Worm (Caenorhabditis elegans) whole organism, L4 larva: ENCODE results near the gene Y49F6B.2.
A peak's percentile ranks its signal among the peaks of the same experiment; 100 is the strongest.

Source experiments
- F26F4.8 ChIP-seq: fragments of 200-800 bp; sonication (Bioruptor generic); conservative IDR thresholded peaks from 2 replicates; pipeline ENCODE4 v1.3.6; 2022; ENCODE audit warnings: missing genetic modification characterization, missing compliant biosample characterization
- aha-1 ChIP-seq: fragments of 150-350 bp; peaks from one replicate; lab custom pipeline; 2014; ENCODE audit warnings: missing biosample characterization, missing genetic modification characterization
- ama-1 ChIP-seq: fragments of 150-350 bp; optimal IDR thresholded peaks from 2 replicates; lab custom pipeline; 2014; ENCODE audit warnings: inconsistent platforms, mixed read lengths
- attf-4 ChIP-seq: sonication (generic microtip); optimal IDR thresholded peaks from 3 replicates; lab custom pipeline; 2017; ENCODE audit warnings: missing biosample characterization, missing genetic modification characterization
- ceh-32 ChIP-seq: sonication (generic microtip); optimal IDR thresholded peaks from 2 replicates; lab custom pipeline; 2016; ENCODE audit warnings: mild to moderate bottlenecking, missing genetic modification characterization, missing compliant biosample characterization; ENCODE audit not compliant: poor library complexity
- ceh-82 ChIP-seq: sonication (generic microtip); optimal IDR thresholded peaks from 2 replicates; lab custom pipeline; 2017; ENCODE audit warnings: missing biosample characterization, missing genetic modification characterization
- daf-12 ChIP-seq: fragments of 150-350 bp; optimal IDR thresholded peaks from 2 replicates; lab custom pipeline; 2014; ENCODE audit warnings: missing biosample characterization, missing genetic modification reagents, missing genetic modification characterization
- dmd-6 ChIP-seq: fragments of 200-800 bp; sonication (Bioruptor generic); IDR thresholded peaks from 2 replicates; pipeline ENCODE4 v1.3.6; 2022; ENCODE audit warnings: missing genetic modification reagents, missing genetic modification characterization, missing compliant biosample characterization
- egl-27 ChIP-seq: sonication (generic microtip); optimal IDR thresholded peaks from 3 replicates; lab custom pipeline; 2017; ENCODE audit warnings: missing biosample characterization, missing genetic modification reagents, missing genetic modification characterization
- gei-8 ChIP-seq: fragments of 200-800 bp; sonication (Bioruptor generic); optimal IDR thresholded peaks from 2 replicates; lab custom pipeline; 2018; ENCODE audit warnings: mild to moderate bottlenecking, missing genetic modification characterization, missing compliant biosample characterization
- hlh-11 ChIP-seq: fragments of 200-800 bp; sonication (Bioruptor generic); optimal IDR thresholded peaks from 2 replicates; lab custom pipeline; 2018; ENCODE audit warnings: mild to moderate bottlenecking, missing genetic modification characterization, missing compliant biosample characterization
- hlh-30 ChIP-seq: sonication (generic microtip); optimal IDR thresholded peaks from 2 replicates; lab custom pipeline; 2017; ENCODE audit warnings: antibody characterized with exemption, mild to moderate bottlenecking, missing genetic modification characterization, missing compliant biosample characterization; ENCODE audit not compliant: insufficient read depth
- lir-3 ChIP-seq: sonication (generic microtip); optimal IDR thresholded peaks from 2 replicates; lab custom pipeline; 2016; ENCODE audit warnings: mild to moderate bottlenecking, missing genetic modification characterization, missing compliant biosample characterization
- madf-5 ChIP-seq, 2 experiments: fragments of 200-800 bp; sonication (Bioruptor generic); IDR thresholded peaks; 2 replicates each; pipeline ENCODE4 v1.3.6; 2022; ENCODE audit warnings: missing compliant biosample characterization in 2 of 2, missing genetic modification characterization in 2 of 2
- mdl-1 ChIP-seq, 2 experiments: fragments of 150-350 bp in 1 of 2; sonication (generic microtip) in 1 of 2; optimal IDR thresholded peaks; 2 replicates each; lab custom pipeline; 2014 to 2017; ENCODE audit warnings: missing biosample characterization in 2 of 2, missing genetic modification characterization in 2 of 2
- mes-2 ChIP-seq: sonication (generic microtip); optimal IDR thresholded peaks from 2 replicates; lab custom pipeline; 2016; ENCODE audit warnings: missing genotype, mild to moderate bottlenecking, missing genetic modification characterization, missing compliant biosample characterization; ENCODE audit not compliant: poor library complexity, severe bottlenecking
- mxl-3 ChIP-seq: fragments of 200-800 bp; sonication (Bioruptor generic); optimal IDR thresholded peaks from 2 replicates; lab custom pipeline; 2018; ENCODE audit warnings: mild to moderate bottlenecking, missing genetic modification characterization, missing compliant biosample characterization
- nhr-41 ChIP-seq: fragments of 200-800 bp; sonication (Bioruptor generic); IDR thresholded peaks from 2 replicates; pipeline ENCODE4 v1.3.6; 2022; ENCODE audit warnings: missing genetic modification reagents, missing genetic modification characterization, missing compliant biosample characterization
- nhr-42 ChIP-seq: fragments of 200-800 bp; sonication (Bioruptor generic); IDR thresholded peaks from 2 replicates; pipeline ENCODE4 v1.3.6; 2022; ENCODE audit warnings: missing genetic modification characterization, missing compliant biosample characterization
- nhr-48 ChIP-seq: sonication (generic microtip); optimal IDR thresholded peaks from 2 replicates; lab custom pipeline; 2016; ENCODE audit warnings: mild to moderate bottlenecking, missing genetic modification characterization, missing compliant biosample characterization
- nhr-76 ChIP-seq: fragments of 150-350 bp; optimal IDR thresholded peaks from 2 replicates; lab custom pipeline; 2014; ENCODE audit warnings: missing biosample characterization, missing genetic modification characterization
- pha-4 ChIP-seq, 2 experiments: fragments of 150-350 bp in 1 of 2; fragments of 200-800 bp in 1 of 2; sonication (Bioruptor generic) in 1 of 2; IDR thresholded peaks in 1 of 2; optimal IDR thresholded peaks in 1 of 2; 2 replicates each; pipeline versions ENCODE4 v1.3.6 to Lab custom; 2014 to 2022; ENCODE audit warnings: missing genetic modification characterization in 2 of 2, missing genetic modification reagents in 2 of 2, missing biosample characterization in 1 of 2, missing compliant biosample characterization in 1 of 2
- spr-1 ChIP-seq: sonication (generic microtip); optimal IDR thresholded peaks from 2 replicates; lab custom pipeline; 2016; ENCODE audit warnings: mild to moderate bottlenecking, missing genetic modification characterization, missing compliant biosample characterization
- spr-3 ChIP-seq: fragments of 200-800 bp; sonication (Bioruptor generic); optimal IDR thresholded peaks from 2 replicates; lab custom pipeline; 2018; ENCODE audit warnings: mild to moderate bottlenecking, missing genetic modification characterization, missing compliant biosample characterization
- unc-62 ChIP-seq, 3 experiments: fragments of 150-350 bp in 1 of 3; sonication (generic microtip); optimal IDR thresholded peaks in 2 of 3; peaks in 1 of 3; 1 replicate in 1 of 3; 2 replicates in 2 of 3; lab custom pipeline; 2014 to 2017; ENCODE audit warnings: missing biosample characterization in 3 of 3, missing genetic modification characterization in 3 of 3, missing genetic modification reagents in 3 of 3, missing genotype in 1 of 3
- zag-1 ChIP-seq: fragments of 150-350 bp; optimal IDR thresholded peaks from 2 replicates; lab custom pipeline; 2014; ENCODE audit warnings: missing biosample characterization, missing genetic modification characterization
- zfp-2 ChIP-seq: sonication (generic microtip); optimal IDR thresholded peaks from 2 replicates; lab custom pipeline; 2016; ENCODE audit warnings: mild to moderate bottlenecking, missing genetic modification characterization, missing compliant biosample characterization
- zip-11 ChIP-seq: fragments of 200-800 bp; sonication (Bioruptor generic); IDR thresholded peaks from 2 replicates; pipeline ENCODE4 v1.3.6; 2022; ENCODE audit warnings: missing genetic modification characterization, missing compliant biosample characterization
- ztf-11 ChIP-seq: fragments of 150-350 bp; optimal IDR thresholded peaks from 2 replicates; lab custom pipeline; 2014; ENCODE audit warnings: missing biosample characterization, missing genetic modification characterization
- ztf-7 ChIP-seq: fragments of 150-350 bp; optimal IDR thresholded peaks from 2 replicates; lab custom pipeline; 2014; ENCODE audit warnings: missing biosample characterization, missing genetic modification characterization

The Y49F6B.2 gene

DNA sequence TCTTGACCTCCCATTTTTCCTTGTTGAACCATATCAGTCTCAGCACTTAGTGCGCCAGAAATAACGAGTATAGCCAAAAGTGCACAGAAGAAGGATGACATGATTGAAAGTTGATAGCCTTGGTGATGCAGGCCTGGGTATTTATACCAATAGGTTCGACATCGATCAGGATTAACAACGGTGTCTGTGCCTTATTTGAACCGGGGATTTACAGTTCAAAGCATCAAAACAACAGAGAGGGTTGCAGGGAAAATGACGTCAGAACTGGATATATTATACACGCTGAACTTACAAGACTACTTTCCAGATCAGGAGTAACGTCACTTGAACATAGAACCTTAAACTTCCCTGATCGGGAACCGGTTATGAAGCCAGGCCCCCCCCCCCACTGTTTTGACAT, 30.5 kb upstream of the Y49F6B.2 start, which contains the start of gene Y49F6B.12:
Gene Y49F6B.12, minus strand, starts transcription at position 101 of the 400 bp plus-strand sequence.
- TF ChIP-seq madf-5 (GFP tag; IDR thresholded peaks at IDR 0.05; lab: Robert Waterston, UW) (no peak), nhr-41 (no peak), aha-1 (tag; lab: Kevin White, UChicago) (peak; percentile 45), zip-11 (GFP tag; lab: Robert Waterston, UW) (no peak), nhr-76 (tag; lab: Kevin White, UChicago) (no peak), hlh-11 (tag; lab: Kevin White, UChicago) (no peak)
- TF ChIP-seq, all 104 proteins: peak for 1

DNA sequence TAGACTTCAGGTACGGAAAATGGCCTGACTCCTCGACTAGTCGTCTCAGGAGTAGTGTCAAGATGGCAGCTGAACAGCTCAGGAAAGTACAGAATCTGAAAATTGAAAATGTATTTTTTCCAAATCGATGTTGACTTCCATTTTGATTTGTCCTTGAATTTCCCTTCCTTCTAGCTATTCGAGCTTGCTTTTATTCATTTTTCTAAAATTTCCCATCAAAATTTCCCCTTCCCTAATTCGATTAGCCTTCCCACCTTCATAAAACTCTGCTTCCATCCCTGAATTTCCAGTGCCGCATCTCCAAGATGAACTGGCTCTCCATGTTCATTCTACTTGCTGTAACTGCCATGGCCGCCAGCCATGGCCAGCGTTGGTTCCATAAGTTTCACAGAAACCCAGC, 30.0 kb upstream of the Y49F6B.2 start, which contains the start of gene Y49F6B.6:
Gene Y49F6B.6, plus strand, starts transcription at position 301 of the 400 bp plus-strand sequence.
- TF ChIP-seq ceh-82 (no peak), lir-3 (no peak)

DNA sequence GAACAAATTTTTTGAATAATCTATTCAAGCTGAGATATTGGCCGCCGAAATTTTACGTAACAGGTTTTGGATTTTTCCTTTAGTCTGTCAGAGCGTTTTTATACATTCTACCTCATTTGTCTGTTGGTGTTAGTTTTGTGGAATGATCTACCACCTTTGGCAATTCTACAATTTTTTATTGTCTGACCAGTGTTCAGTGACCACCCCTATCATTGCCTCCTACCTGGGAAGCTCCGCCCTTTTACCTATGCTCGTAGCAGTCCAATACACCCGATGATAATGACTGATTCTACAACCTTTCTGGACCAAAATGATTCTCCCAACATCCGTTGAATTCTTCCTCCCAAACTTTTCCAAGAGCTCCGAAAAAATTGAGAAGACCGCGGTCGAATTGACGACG, 29.0 kb upstream of the Y49F6B.2 start, which contains the start of gene sdz-32:
Gene sdz-32, plus strand, starts transcription at position 301 of the 400 bp plus-strand sequence.
- TF ChIP-seq hlh-30 (no peak), nhr-42 (no peak), ztf-11 (tag; lab: Kevin White, UChicago) (no peak), mes-2 (tag; lab: Kevin White, UChicago) (no peak), pha-4 (GFP tag; IDR thresholded peaks at IDR 0.05; lab: Robert Waterston, UW) (no peak), pha-4 (tag; optimal IDR thresholded peaks at IDR 0.05; lab: Kevin White, UChicago) (no peak)

DNA sequence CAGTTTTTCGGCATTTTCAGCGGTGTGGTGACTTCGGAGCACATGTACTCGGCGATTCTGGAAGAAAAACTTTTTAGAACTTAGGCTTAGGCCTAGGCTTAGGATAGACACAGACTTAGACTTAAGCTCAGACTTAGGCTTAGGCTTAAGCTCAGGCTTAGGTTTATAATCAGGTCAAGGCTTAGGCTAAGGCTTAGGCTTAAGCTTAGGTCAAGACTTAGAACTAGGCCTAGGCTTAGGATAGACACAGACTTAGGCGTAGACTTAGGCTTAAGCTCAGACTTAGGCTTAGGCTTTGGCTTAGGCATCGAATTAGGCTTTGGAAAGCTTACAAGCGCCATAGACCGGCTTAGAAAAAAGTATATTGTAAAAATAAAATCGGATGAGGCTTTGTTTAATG, 26.2 kb upstream of the Y49F6B.2 start:
- TF ChIP-seq ceh-32 (tag; lab: Kevin White, UChicago) (no peak), spr-1 (no peak), attf-4 (tag; lab: Kevin White, UChicago) (no peak), egl-27 (no peak), zfp-2 (tag; lab: Kevin White, UChicago) (no peak), mdl-1 (tag; optimal IDR thresholded peaks at IDR 0.05; lab: Kevin White, UChicago) (no peak), F26F4.8 (GFP tag; lab: Robert Waterston, UW) (no peak), daf-12 (tag; lab: Kevin White, UChicago) (no peak), zag-1 (tag; lab: Kevin White, UChicago) (no peak), gei-8 (GFP tag; lab: Kevin White, UChicago) (no peak), ama-1 (lab: Kevin White, UChicago) (no peak)

DNA sequence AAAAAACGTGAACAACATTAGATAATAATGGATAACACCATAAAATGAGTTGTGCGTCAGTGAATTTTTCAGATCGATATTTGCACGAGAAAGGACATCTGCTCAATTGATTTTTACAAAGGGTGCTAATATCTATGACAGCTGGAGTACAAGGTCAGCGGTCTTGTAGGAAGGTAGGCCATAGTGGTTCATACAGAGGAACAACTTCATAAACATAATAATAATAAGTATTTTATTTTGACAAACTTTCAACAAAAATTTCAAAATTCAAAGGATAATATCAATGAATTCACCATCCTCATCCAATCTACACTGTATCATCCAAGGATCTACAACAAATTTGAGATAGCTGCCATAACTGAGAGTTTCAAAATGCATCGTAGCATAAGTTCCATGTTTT, 25.6 kb upstream of the Y49F6B.2 start, which contains the start of gene fbxb-104:
Gene fbxb-104, minus strand, starts transcription at position 101 of the 400 bp plus-strand sequence.
- TF ChIP-seq unc-62 (GFP tag; optimal IDR thresholded peaks at IDR 0.05 in 1 of 2; lab: Kevin White, UChicago) (peak in 1 of 2 experiments; percentile 9), unc-62 (tag; optimal IDR thresholded peaks at IDR 0.05; lab: Kevin White, UChicago) (no peak), dmd-6 (no peak)

DNA sequence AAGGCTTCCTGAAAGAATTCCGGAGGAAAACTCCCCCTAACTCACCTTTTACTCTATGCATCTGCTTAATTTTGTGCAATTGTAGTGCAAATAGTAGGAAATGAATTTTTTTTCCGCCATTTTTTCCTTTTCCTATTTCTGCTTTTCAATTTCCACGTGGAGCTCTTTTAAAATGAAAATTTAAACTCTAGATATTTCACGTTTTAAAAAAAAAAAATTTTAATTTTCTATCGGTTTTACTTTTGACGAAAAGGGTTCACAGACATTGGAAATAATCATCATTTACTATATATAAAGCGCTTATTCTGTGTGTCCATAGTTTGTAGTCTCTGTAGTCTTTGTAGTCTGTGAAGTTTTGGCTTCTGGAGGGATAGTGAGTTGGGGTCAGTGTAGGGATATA, 21.2 kb upstream of the Y49F6B.2 start, which contains the start of gene Y49F6B.8:
Gene Y49F6B.8, minus strand, starts transcription at position 101 of the 400 bp plus-strand sequence.
- TF ChIP-seq nhr-48 (tag; lab: Kevin White, UChicago) (no peak), mxl-3 (no peak), lir-3 (no peak), ztf-7 (tag; lab: Kevin White, UChicago) (no peak), spr-3 (GFP tag; lab: Kevin White, UChicago) (no peak)
